Fruit fly (Drosophila melanogaster) whole organism, embryonic: ENCODE results near the gene CG2608.
A peak's percentile ranks its signal among the peaks of the same experiment; 100 is the strongest.

Experiments used
- Asciz ChIP-seq: fragments of 200-800 bp; sonication (Bioruptor generic); optimal IDR thresholded peaks from 2 replicates; lab custom pipeline; 2017; ENCODE audit warnings: missing biosample characterization, mild to moderate bottlenecking, missing genetic modification characterization, missing genetic modification reagents
- CG10979 ChIP-seq: fragments of 200-800 bp; sonication (Bioruptor generic); optimal IDR thresholded peaks from 2 replicates; lab custom pipeline; 2018; ENCODE audit warnings: missing biosample characterization, mild to moderate bottlenecking, missing genetic modification characterization, moderate library complexity
- CG11085 ChIP-seq: fragments of 200-800 bp; sonication (Bioruptor generic); IDR thresholded peaks from 2 replicates; pipeline ENCODE4 v1.3.6; 2022; ENCODE audit warnings: missing biosample characterization, missing genetic modification characterization
- CG11456 ChIP-seq: fragments of 200-800 bp; sonication (Bioruptor generic); IDR thresholded peaks from 3 replicates; pipeline ENCODE4 v1.3.6; 2022; ENCODE audit warnings: missing biosample characterization, missing genetic modification characterization
- CG11723 ChIP-seq: fragments of 200-800 bp; sonication (Bioruptor generic); optimal IDR thresholded peaks from 2 replicates; lab custom pipeline; 2017; ENCODE audit warnings: missing biosample characterization, mild to moderate bottlenecking, missing genetic modification characterization
- CG1233 ChIP-seq: fragments of 200-800 bp; sonication (Bioruptor generic); optimal IDR thresholded peaks from 4 replicates; lab custom pipeline; 2018; ENCODE audit warnings: missing biosample characterization, mild to moderate bottlenecking, missing genetic modification characterization
- CG13123 ChIP-seq: fragments of 200-800 bp; sonication (Bioruptor generic); optimal IDR thresholded peaks from 2 replicates; lab custom pipeline; 2016; ENCODE audit warnings: missing biosample characterization, missing genetic modification characterization
- CG14860 ChIP-seq: fragments of 200-800 bp; sonication (Bioruptor generic); IDR thresholded peaks from 3 replicates; pipeline ENCODE4 v1.3.6; 2022; ENCODE audit warnings: missing biosample characterization, missing genetic modification characterization; ENCODE audit not compliant: partially characterized antibody
- CG15269 ChIP-seq: fragments of 200-800 bp; sonication (Bioruptor generic); optimal IDR thresholded peaks from 2 replicates; lab custom pipeline; 2018; ENCODE audit warnings: missing biosample characterization, mild to moderate bottlenecking, missing genetic modification characterization, moderate library complexity
- CG16813 ChIP-seq: fragments of 200-800 bp; sonication (Bioruptor generic); IDR thresholded peaks from 3 replicates; pipeline ENCODE4 v1.3.6; 2022; ENCODE audit warnings: missing biosample characterization, missing genetic modification characterization; ENCODE audit not compliant: partially characterized antibody
- CG18764 ChIP-seq: fragments of 200-800 bp; sonication (Bioruptor generic); optimal IDR thresholded peaks from 3 replicates; lab custom pipeline; 2016; ENCODE audit warnings: missing biosample characterization, missing genetic modification characterization
- CG2129 ChIP-seq: fragments of 200-800 bp; sonication (Bioruptor generic); IDR thresholded peaks from 2 replicates; pipeline ENCODE4 v1.3.6; 2022; ENCODE audit warnings: missing biosample characterization, missing genetic modification characterization; ENCODE audit not compliant: partially characterized antibody
- CG2202 ChIP-seq: fragments of 200-800 bp; sonication (Bioruptor generic); optimal IDR thresholded peaks from 2 replicates; lab custom pipeline; 2018; ENCODE audit warnings: missing biosample characterization, mild to moderate bottlenecking, missing genetic modification characterization
- CG2712 ChIP-seq: fragments of 200-800 bp; optimal IDR thresholded peaks from 3 replicates; lab custom pipeline; 2019; ENCODE audit warnings: missing biosample characterization, mild to moderate bottlenecking, missing genetic modification characterization, moderate library complexity
- CG2875 ChIP-seq: fragments of 200-800 bp; sonication (Bioruptor generic); optimal IDR thresholded peaks from 2 replicates; lab custom pipeline; 2017; ENCODE audit warnings: missing biosample characterization, mild to moderate bottlenecking, missing genetic modification characterization, missing genetic modification reagents
- CG34422 ChIP-seq: fragments of 200-800 bp; sonication (Bioruptor generic); IDR thresholded peaks from 3 replicates; pipeline ENCODE4 v1.3.6; 2022; ENCODE audit warnings: missing biosample characterization, missing genetic modification characterization
- CG3838 ChIP-seq: fragments of 200-800 bp; sonication (Bioruptor generic); optimal IDR thresholded peaks from 3 replicates; lab custom pipeline; 2016; ENCODE audit warnings: missing biosample characterization, missing genetic modification characterization
- CG4854 ChIP-seq: fragments of 200-800 bp; sonication (Bioruptor generic); optimal IDR thresholded peaks from 2 replicates; lab custom pipeline; 2016; ENCODE audit warnings: missing biosample characterization, missing genetic modification characterization, inconsistent platforms
- CHES-1-like ChIP-seq: fragments of 200-800 bp; sonication (Bioruptor generic); optimal IDR thresholded peaks from 2 replicates; lab custom pipeline; 2016; ENCODE audit warnings: missing biosample characterization, missing genetic modification characterization
- Chrac-16 ChIP-seq: fragments of 200-800 bp; sonication (Bioruptor generic); optimal IDR thresholded peaks from 3 replicates; lab custom pipeline; 2016; ENCODE audit warnings: missing biosample characterization, missing genetic modification characterization
- CrebB ChIP-seq: fragments of 200-800 bp; sonication (Bioruptor generic); optimal IDR thresholded peaks from 3 replicates; lab custom pipeline; 2018; ENCODE audit warnings: missing biosample characterization, mild to moderate bottlenecking, missing genetic modification characterization
- Dek ChIP-seq: fragments of 200-800 bp; sonication (Bioruptor generic); optimal IDR thresholded peaks from 3 replicates; lab custom pipeline; 2019; ENCODE audit warnings: missing biosample characterization, mild to moderate bottlenecking, missing genetic modification characterization, moderate library complexity
- Dll ChIP-seq: fragments of 200-800 bp; sonication (Bioruptor generic); IDR thresholded peaks from 4 replicates; pipeline ENCODE4 v1.3.6; 2022; ENCODE audit warnings: missing biosample characterization, missing genetic modification characterization; ENCODE audit not compliant: partially characterized antibody
- Dp ChIP-seq: fragments of 200-800 bp; sonication (Bioruptor generic); optimal IDR thresholded peaks from 2 replicates; lab custom pipeline; 2018; ENCODE audit warnings: missing biosample characterization, mild to moderate bottlenecking, missing genetic modification characterization, moderate library complexity
- Ets65A ChIP-seq: fragments of 200-800 bp; sonication (Bioruptor generic); peaks from one replicate; lab custom pipeline; 2016; ENCODE audit warnings: missing biosample characterization, missing genetic modification characterization
- Fer3 ChIP-seq: fragments of 200-800 bp; sonication (Bioruptor generic); optimal IDR thresholded peaks from 2 replicates; lab custom pipeline; 2018; ENCODE audit warnings: missing biosample characterization, mild to moderate bottlenecking, missing genetic modification characterization, moderate library complexity
- HLH54F ChIP-seq: fragments of 200-800 bp; sonication (Bioruptor generic); optimal IDR thresholded peaks from 3 replicates; lab custom pipeline; 2016; ENCODE audit warnings: missing biosample characterization, missing genetic modification characterization
- Hand ChIP-seq: fragments of 200-800 bp; sonication (Bioruptor generic); optimal IDR thresholded peaks from 2 replicates; lab custom pipeline; 2017; ENCODE audit warnings: mild to moderate bottlenecking, missing biosample characterization, missing genetic modification reagents, missing genetic modification characterization
- Kr ChIP-seq: fragments of 200-800 bp; sonication (Bioruptor generic); optimal IDR thresholded peaks from 2 replicates; lab custom pipeline; 2017; ENCODE audit warnings: missing biosample characterization, mild to moderate bottlenecking, missing genetic modification characterization
- MESR4 ChIP-seq: fragments of 200-800 bp; sonication (Bioruptor generic); optimal IDR thresholded peaks from 2 replicates; lab custom pipeline; 2018; ENCODE audit warnings: missing biosample characterization, mild to moderate bottlenecking, missing genetic modification characterization, moderate library complexity
- Oaz ChIP-seq: fragments of 200-800 bp; sonication (Bioruptor generic); IDR thresholded peaks from 2 replicates; pipeline ENCODE4 v1.3.6; 2022; ENCODE audit warnings: missing biosample characterization, missing genetic modification characterization
- Sox100B ChIP-seq: fragments of 200-800 bp; sonication (Bioruptor generic); optimal IDR thresholded peaks from 3 replicates; lab custom pipeline; 2018; ENCODE audit warnings: missing biosample characterization, mild to moderate bottlenecking, missing genetic modification characterization
- bab2 ChIP-seq: fragments of 200-800 bp; sonication (Bioruptor generic); optimal IDR thresholded peaks from 2 replicates; lab custom pipeline; 2016; ENCODE audit warnings: missing biosample characterization, missing genetic modification characterization
- bsh ChIP-seq, 2 experiments: fragments of 200-800 bp; sonication (Bioruptor generic); optimal IDR thresholded peaks; 2 replicates each; lab custom pipeline; 2017 to 2018; ENCODE audit warnings: mild to moderate bottlenecking in 2 of 2, missing biosample characterization in 2 of 2, missing genetic modification characterization in 2 of 2, moderate library complexity in 1 of 2
- crp ChIP-seq, 2 experiments: fragments of 200-800 bp; sonication (Bioruptor generic); optimal IDR thresholded peaks; 2 replicates in 1 of 2; 3 replicates in 1 of 2; lab custom pipeline; 2017; ENCODE audit warnings: missing biosample characterization in 2 of 2, missing genetic modification characterization in 2 of 2, mild to moderate bottlenecking in 1 of 2, moderate library complexity in 1 of 2
- fd3F ChIP-seq: fragments of 200-800 bp; sonication (Bioruptor generic); optimal IDR thresholded peaks from 2 replicates; lab custom pipeline; 2018; ENCODE audit warnings: missing biosample characterization, mild to moderate bottlenecking, missing genetic modification characterization, moderate library complexity
- fd96Cb ChIP-seq: fragments of 200-800 bp; sonication (Bioruptor generic); optimal IDR thresholded peaks from 2 replicates; lab custom pipeline; 2018; ENCODE audit warnings: missing biosample characterization, mild to moderate bottlenecking, missing genetic modification characterization, moderate library complexity
- gt ChIP-seq: fragments of 200-800 bp; sonication (Bioruptor generic); IDR thresholded peaks from 2 replicates; pipeline ENCODE4 v1.3.6; 2022; ENCODE audit warnings: missing biosample characterization, missing genetic modification characterization
- kah ChIP-seq: fragments of 200-800 bp; sonication (Bioruptor generic); optimal IDR thresholded peaks from 2 replicates; lab custom pipeline; 2018; ENCODE audit warnings: missing biosample characterization, mild to moderate bottlenecking, missing genetic modification characterization
- kay ChIP-seq: fragments of 200-800 bp; sonication (Bioruptor generic); optimal IDR thresholded peaks from 2 replicates; lab custom pipeline; 2016; ENCODE audit warnings: missing biosample characterization, missing genetic modification characterization
- mam ChIP-seq: fragments of 200-800 bp; sonication (Bioruptor generic); optimal IDR thresholded peaks from 3 replicates; lab custom pipeline; 2016; ENCODE audit warnings: missing biosample characterization, missing genetic modification characterization
- onecut ChIP-seq: fragments of 200-800 bp; sonication (Bioruptor generic); IDR thresholded peaks from 2 replicates; pipeline ENCODE4 v1.3.6; 2022; ENCODE audit warnings: missing biosample characterization, missing genetic modification characterization
- otp ChIP-seq: fragments of 200-800 bp; sonication (Bioruptor generic); IDR thresholded peaks from 3 replicates; pipeline ENCODE4, ENCODE4 v1.3.6; 2022; ENCODE audit warnings: missing biosample characterization, missing genetic modification characterization
- peb ChIP-seq: fragments of 200-800 bp; sonication (Bioruptor generic); IDR thresholded peaks from 2 replicates; pipeline ENCODE4 v1.3.6; 2022; ENCODE audit warnings: missing biosample characterization, missing genetic modification characterization
- pho ChIP-seq: fragments of 200-800 bp; sonication (Bioruptor generic); optimal IDR thresholded peaks from 2 replicates; lab custom pipeline; 2016; ENCODE audit warnings: missing biosample characterization, missing genetic modification characterization
- salm ChIP-seq: fragments of 200-800 bp; sonication (Bioruptor generic); optimal IDR thresholded peaks from 2 replicates; lab custom pipeline; 2018; ENCODE audit warnings: missing biosample characterization, mild to moderate bottlenecking, missing genetic modification characterization
- sens ChIP-seq: fragments of 200-800 bp; sonication (Bioruptor generic); peaks from one replicate; lab custom pipeline; 2016; ENCODE audit warnings: missing biosample characterization, missing genetic modification characterization
- trh ChIP-seq: fragments of 200-800 bp; sonication (Bioruptor generic); optimal IDR thresholded peaks from 2 replicates; lab custom pipeline; 2016; ENCODE audit warnings: missing biosample characterization, missing genetic modification characterization
- twi ChIP-seq: fragments of 200-800 bp; optimal IDR thresholded peaks from 2 replicates; lab custom pipeline; 2019; ENCODE audit warnings: missing biosample characterization, mild to moderate bottlenecking, missing genetic modification characterization, moderate library complexity
- vvl ChIP-seq: fragments of 200-800 bp; sonication (Bioruptor generic); IDR thresholded peaks from 2 replicates; pipeline ENCODE4 v1.3.6; 2022; ENCODE audit warnings: missing biosample characterization, missing genetic modification characterization

CG2608 gene

DNA sequence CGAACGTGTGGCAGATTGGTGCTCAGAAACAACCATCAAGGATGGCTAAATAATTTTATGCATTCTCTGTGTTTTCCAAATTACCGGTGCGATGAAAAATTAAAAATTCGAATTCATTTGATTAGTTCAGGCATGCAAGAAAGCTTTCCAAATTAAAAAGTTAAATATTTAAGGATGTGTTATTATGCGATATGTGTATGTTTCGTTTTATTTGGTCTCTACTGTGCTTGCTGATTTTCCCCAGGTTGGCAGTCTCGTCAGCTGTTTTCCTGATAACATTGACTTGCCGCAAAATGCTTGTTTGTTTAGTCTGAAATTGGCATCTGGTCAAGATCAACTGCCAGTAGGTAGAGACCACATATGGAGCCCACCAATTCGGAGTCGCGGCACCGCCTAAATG, 4.3 kb downstream of the CG2608 start, which contains the start of gene CG2611 (continued):
- peak; percentile 9 for TF ChIP-seq CrebB
- no peak for TF ChIP-seq peb
- peak; percentile 13 for TF ChIP-seq twi (tag; lab: Kevin White, UChicago)
- TF ChIP-seq CG18764 (GFP tag; lab: Kevin White, UChicago) = peak; percentile 1
- no peak for TF ChIP-seq Dll (GFP tag; lab: Robert Waterston, UW)
- TF ChIP-seq Hand (GFP tag; lab: Kevin White, UChicago) = peak; percentile 22
- TF ChIP-seq CG2202 (tag; lab: Kevin White, UChicago) = no peak
- peak; percentile 29 for TF ChIP-seq Asciz (GFP tag; lab: Kevin White, UChicago)
- no peak for TF ChIP-seq salm
- peak; percentile 72 to 95 for TF ChIP-seq crp (GFP tag; optimal IDR thresholded peaks at IDR 0.05; lab: Kevin White, UChicago)
- TF ChIP-seq gt (GFP tag; lab: Robert Waterston, UW) = no peak
- TF ChIP-seq CG3838 (GFP tag; lab: Kevin White, UChicago) = no peak
- TF ChIP-seq HLH54F = peak; percentile 39
- peak; percentile 28 for TF ChIP-seq CG13123 (GFP tag; lab: Kevin White, UChicago)
- peak; percentile 45 for TF ChIP-seq bab2 (GFP tag; lab: Kevin White, UChicago)
- 0 out of 3 replicates have a peak, but pooled peaks have one; percentile 6 for TF ChIP-seq CG16813 (GFP tag; lab: Robert Waterston, UW)
- peak in 1 of 2 experiments; percentile 46 for TF ChIP-seq bsh (GFP tag; optimal IDR thresholded peaks at IDR 0.05; lab: Kevin White, UChicago)
- TF ChIP-seq CG10979 (tag; lab: Kevin White, UChicago) = peak; percentile 30
- TF ChIP-seq onecut (GFP tag; lab: Robert Waterston, UW) = peak; percentile 28; the same call in 1 of the 2 replicates
- no peak for TF ChIP-seq CG11085 (GFP tag; lab: Robert Waterston, UW)
- no peak for TF ChIP-seq Kr (GFP tag; lab: Kevin White, UChicago)
- peak; percentile 60 for TF ChIP-seq Chrac-16 (GFP tag; lab: Kevin White, UChicago)
- no peak for TF ChIP-seq kah (GFP tag; lab: Kevin White, UChicago)
- TF ChIP-seq CG2129 (GFP tag; lab: Robert Waterston, UW) = no peak
- TF ChIP-seq kay (GFP tag; lab: Kevin White, UChicago) = peak; percentile 9
- peak; percentile 5 for TF ChIP-seq CG2875 (GFP tag; lab: Kevin White, UChicago)
- no peak for TF ChIP-seq trh (GFP tag; lab: Kevin White, UChicago)
- peak; percentile 20 for TF ChIP-seq pho (GFP tag; lab: Kevin White, UChicago)
- peak; percentile 8 for TF ChIP-seq fd96Cb (tag; lab: Kevin White, UChicago)
- peak; percentile 93 for TF ChIP-seq sens (GFP tag; lab: Kevin White, UChicago)
- TF ChIP-seq mam (GFP tag; lab: Kevin White, UChicago) = peak; percentile 59
- TF ChIP-seq fd3F = peak; percentile 15
- peak; percentile 75; the same call in 2 of the 3 replicates for TF ChIP-seq CG34422 (GFP tag; lab: Robert Waterston, UW)
- TF ChIP-seq Sox100B (GFP tag; lab: Kevin White, UChicago) = no peak
- TF ChIP-seq otp (GFP tag; lab: Robert Waterston, UW) = no peak
- TF ChIP-seq CHES-1-like (GFP tag; lab: Kevin White, UChicago) = peak; percentile 65
- no peak for TF ChIP-seq CG11723 (GFP tag; lab: Kevin White, UChicago)
- TF ChIP-seq Oaz (GFP tag; lab: Robert Waterston, UW) = no peak
- TF ChIP-seq vvl = peak; percentile 56; the same call in 1 of the 2 replicates
- TF ChIP-seq Dek (tag; lab: Kevin White, UChicago) = no peak
- TF ChIP-seq CG1233 (GFP tag; lab: Kevin White, UChicago) = peak; percentile 40
- peak; percentile 53; the same call in 1 of the 3 replicates for TF ChIP-seq CG11456 (GFP tag; lab: Robert Waterston, UW)
- TF ChIP-seq CG2712 = peak; percentile 57
- TF ChIP-seq CG4854 (GFP tag; lab: Kevin White, UChicago) = peak; percentile 21
- no peak for TF ChIP-seq CG14860 (GFP tag; lab: Robert Waterston, UW)
- TF ChIP-seq CG15269 (tag; lab: Kevin White, UChicago) = no peak
- peak; percentile 36 for TF ChIP-seq Fer3 (tag; lab: Kevin White, UChicago)
- TF ChIP-seq MESR4 (GFP tag; lab: Kevin White, UChicago) = peak; percentile 29
- TF ChIP-seq Dp (GFP tag; lab: Kevin White, UChicago) = peak; percentile 1
- TF ChIP-seq Ets65A (GFP tag; lab: Kevin White, UChicago) = peak; percentile 94
